Worm (Caenorhabditis elegans) whole organism, L4 larva: ENCODE data around the gene Y38C1AA.1.

Experiments used
- F37D6.2 ChIP-seq: sonication (generic microtip); optimal IDR thresholded peaks from 2 replicates; lab custom pipeline; 2016; ENCODE audit warnings: mild to moderate bottlenecking, missing genetic modification characterization, missing compliant biosample characterization
- F44E2.7 ChIP-seq: fragments of 200-800 bp; sonication (Bioruptor generic); IDR thresholded peaks from 2 replicates; pipeline ENCODE4 v2.1.2; 2022; ENCODE audit warnings: missing genetic modification characterization, missing compliant biosample characterization
- R02D3.7 ChIP-seq: fragments of 150-350 bp; sonication (generic microtip); optimal IDR thresholded peaks from 3 replicates; lab custom pipeline; 2014; ENCODE audit warnings: missing biosample characterization, missing genetic modification characterization
- T26A8.4 ChIP-seq: fragments of 200-800 bp; sonication (Bioruptor generic); IDR thresholded peaks from 2 replicates; pipeline ENCODE4 v1.3.6; 2022; ENCODE audit warnings: missing genetic modification characterization, missing compliant biosample characterization
- Y105C5A.15 ChIP-seq: fragments of 200-800 bp; sonication (Bioruptor generic); IDR thresholded peaks from 2 replicates; pipeline ENCODE4 v1.3.6; 2022; ENCODE audit warnings: missing genetic modification characterization, missing compliant biosample characterization
- Y75B8A.6 ChIP-seq: fragments of 200-800 bp; sonication (Bioruptor generic); IDR thresholded peaks from 2 replicates; pipeline ENCODE4 v1.3.6; 2022; ENCODE audit warnings: missing genetic modification reagents, missing genetic modification characterization, missing compliant biosample characterization
- aly-2 ChIP-seq: sonication (generic microtip); optimal IDR thresholded peaks from 2 replicates; lab custom pipeline; 2018; ENCODE audit warnings: missing biosample characterization, missing genetic modification characterization
- attf-4 ChIP-seq: sonication (generic microtip); optimal IDR thresholded peaks from 3 replicates; lab custom pipeline; 2017; ENCODE audit warnings: missing biosample characterization, missing genetic modification characterization
- ceh-28 ChIP-seq: fragments of 150-350 bp; optimal IDR thresholded peaks from 2 replicates; lab custom pipeline; 2014; ENCODE audit warnings: missing biosample characterization, missing genetic modification reagents, missing genetic modification characterization
- ceh-32 ChIP-seq: sonication (generic microtip); optimal IDR thresholded peaks from 2 replicates; lab custom pipeline; 2016; ENCODE audit warnings: mild to moderate bottlenecking, missing genetic modification characterization, missing compliant biosample characterization; ENCODE audit not compliant: poor library complexity
- ceh-44 ChIP-seq: fragments of 200-800 bp; sonication (Bioruptor generic); IDR thresholded peaks from 2 replicates; pipeline ENCODE4 v1.3.6; 2022; ENCODE audit warnings: missing genetic modification reagents, missing genetic modification characterization, missing compliant biosample characterization
- daf-12 ChIP-seq: fragments of 150-350 bp; optimal IDR thresholded peaks from 2 replicates; lab custom pipeline; 2014; ENCODE audit warnings: missing biosample characterization, missing genetic modification reagents, missing genetic modification characterization
- daf-8 ChIP-seq: fragments of 200-800 bp; sonication (Bioruptor generic); IDR thresholded peaks from 2 replicates; pipeline ENCODE4 v1.3.6; 2022; ENCODE audit warnings: missing genetic modification characterization, missing compliant biosample characterization
- dmd-6 ChIP-seq: fragments of 200-800 bp; sonication (Bioruptor generic); IDR thresholded peaks from 2 replicates; pipeline ENCODE4 v1.3.6; 2022; ENCODE audit warnings: missing genetic modification reagents, missing genetic modification characterization, missing compliant biosample characterization
- dmd-9 ChIP-seq: fragments of 200-800 bp; sonication (Bioruptor generic); IDR thresholded peaks from 2 replicates; pipeline ENCODE4 v1.3.6; 2022; ENCODE audit warnings: missing genetic modification reagents, missing genetic modification characterization, missing compliant biosample characterization
- duxl-1 ChIP-seq: sonication (generic microtip); optimal IDR thresholded peaks from 2 replicates; lab custom pipeline; 2016; ENCODE audit warnings: mild to moderate bottlenecking, missing genetic modification characterization, moderate library complexity, missing compliant biosample characterization; ENCODE audit not compliant: poor library complexity
- fkh-10 ChIP-seq: fragments of 150-350 bp; optimal IDR thresholded peaks from 2 replicates; lab custom pipeline; 2014; ENCODE audit warnings: missing biosample characterization, missing genetic modification reagents, missing genetic modification characterization
- hif-1 ChIP-seq, 2 experiments: sonication (generic microtip); optimal IDR thresholded peaks; 2 replicates each; lab custom pipeline; 2016 to 2017; ENCODE audit warnings: missing compliant biosample characterization in 2 of 2, missing genetic modification characterization in 2 of 2, missing genetic modification reagents in 2 of 2, missing genotype in 2 of 2, mild to moderate bottlenecking in 1 of 2
- hlh-11 ChIP-seq: fragments of 200-800 bp; sonication (Bioruptor generic); optimal IDR thresholded peaks from 2 replicates; lab custom pipeline; 2018; ENCODE audit warnings: mild to moderate bottlenecking, missing genetic modification characterization, missing compliant biosample characterization
- jun-1 ChIP-seq: fragments of 150-350 bp; optimal IDR thresholded peaks from 2 replicates; lab custom pipeline; 2014; ENCODE audit warnings: missing biosample characterization, missing genetic modification reagents, missing genetic modification characterization
- lin-13 ChIP-seq: fragments of 150-350 bp; optimal IDR thresholded peaks from 2 replicates; lab custom pipeline; 2014; ENCODE audit warnings: missing biosample characterization, missing genetic modification reagents, missing genetic modification characterization
- lin-15B ChIP-seq: fragments of 150-350 bp; sonication (generic microtip); optimal IDR thresholded peaks from 3 replicates; lab custom pipeline; 2014; ENCODE audit warnings: missing biosample characterization, missing genetic modification characterization
- lin-38 ChIP-seq: fragments of 200-800 bp; sonication (Bioruptor generic); IDR thresholded peaks from 2 replicates; pipeline ENCODE4 v1.3.6; 2022; ENCODE audit warnings: missing genetic modification reagents, missing genetic modification characterization, missing compliant biosample characterization
- lin-39 ChIP-seq: fragments of 150-350 bp; optimal IDR thresholded peaks from 2 replicates; lab custom pipeline; 2014; ENCODE audit warnings: missing biosample characterization, missing genetic modification reagents, missing genetic modification characterization
- madf-5 ChIP-seq, 2 experiments: fragments of 200-800 bp; sonication (Bioruptor generic); IDR thresholded peaks; 2 replicates each; pipeline ENCODE4 v1.3.6; 2022; ENCODE audit warnings: missing compliant biosample characterization in 2 of 2, missing genetic modification characterization in 2 of 2
- mdl-1 ChIP-seq, 2 experiments: fragments of 150-350 bp in 1 of 2; sonication (generic microtip) in 1 of 2; optimal IDR thresholded peaks; 2 replicates each; lab custom pipeline; 2014 to 2017; ENCODE audit warnings: missing biosample characterization in 2 of 2, missing genetic modification characterization in 2 of 2
- mes-2 ChIP-seq: sonication (generic microtip); optimal IDR thresholded peaks from 2 replicates; lab custom pipeline; 2016; ENCODE audit warnings: missing genotype, mild to moderate bottlenecking, missing genetic modification characterization, missing compliant biosample characterization; ENCODE audit not compliant: poor library complexity, severe bottlenecking
- nhr-10 ChIP-seq: fragments of 150-350 bp; optimal IDR thresholded peaks from 2 replicates; lab custom pipeline; 2014; ENCODE audit warnings: missing biosample characterization, missing genetic modification characterization
- nhr-25 ChIP-seq: sonication (generic microtip); optimal IDR thresholded peaks from 2 replicates; lab custom pipeline; 2017; ENCODE audit warnings: missing genetic modification characterization, mild to moderate bottlenecking, missing compliant biosample characterization, antibody characterized with exemption, moderate library complexity, borderline replicate concordance; ENCODE audit not compliant: insufficient read depth
- nhr-28 ChIP-seq: fragments of 150-350 bp; optimal IDR thresholded peaks from 2 replicates; lab custom pipeline; 2014; ENCODE audit warnings: missing biosample characterization, missing genetic modification characterization
- nhr-41 ChIP-seq: fragments of 200-800 bp; sonication (Bioruptor generic); IDR thresholded peaks from 2 replicates; pipeline ENCODE4 v1.3.6; 2022; ENCODE audit warnings: missing genetic modification reagents, missing genetic modification characterization, missing compliant biosample characterization
- nhr-48 ChIP-seq: sonication (generic microtip); optimal IDR thresholded peaks from 2 replicates; lab custom pipeline; 2016; ENCODE audit warnings: mild to moderate bottlenecking, missing genetic modification characterization, missing compliant biosample characterization
- nhr-77 ChIP-seq: fragments of 150-350 bp; optimal IDR thresholded peaks from 2 replicates; lab custom pipeline; 2014; ENCODE audit warnings: missing biosample characterization, missing genetic modification characterization
- pqm-1 ChIP-seq: sonication (generic microtip); optimal IDR thresholded peaks from 2 replicates; lab custom pipeline; 2017; ENCODE audit warnings: missing biosample characterization, missing genetic modification characterization
- rbr-2 ChIP-seq: sonication (generic microtip); optimal IDR thresholded peaks from 2 replicates; lab custom pipeline; 2016; ENCODE audit warnings: missing genotype, missing genetic modification characterization, missing compliant biosample characterization
- saeg-2 ChIP-seq: fragments of 200-800 bp; sonication (Bioruptor generic); IDR thresholded peaks from 2 replicates; pipeline ENCODE4 v1.3.6; 2022; ENCODE audit warnings: missing genetic modification reagents, missing genetic modification characterization, missing compliant biosample characterization
- sdz-12 ChIP-seq: fragments of 200-800 bp; sonication (Bioruptor generic); optimal IDR thresholded peaks from 2 replicates; lab custom pipeline; 2018; ENCODE audit warnings: mild to moderate bottlenecking, missing genetic modification characterization, missing compliant biosample characterization
- snpc-1.2 ChIP-seq: fragments of 200-800 bp; sonication (Bioruptor generic); IDR thresholded peaks from 2 replicates; pipeline ENCODE4 v1.3.6; 2022; ENCODE audit warnings: missing genetic modification reagents, missing genetic modification characterization, missing compliant biosample characterization
- snpc-4 ChIP-seq: fragments of 150-350 bp; optimal IDR thresholded peaks from 2 replicates; lab custom pipeline; 2014; ENCODE audit warnings: missing biosample characterization, missing genetic modification characterization
- spr-1 ChIP-seq: sonication (generic microtip); optimal IDR thresholded peaks from 2 replicates; lab custom pipeline; 2016; ENCODE audit warnings: mild to moderate bottlenecking, missing genetic modification characterization, missing compliant biosample characterization
- spr-3 ChIP-seq: fragments of 200-800 bp; sonication (Bioruptor generic); optimal IDR thresholded peaks from 2 replicates; lab custom pipeline; 2018; ENCODE audit warnings: mild to moderate bottlenecking, missing genetic modification characterization, missing compliant biosample characterization
- tag-97 ChIP-seq: fragments of 200-800 bp; sonication (Bioruptor generic); IDR thresholded peaks from 2 replicates; pipeline ENCODE4 v1.3.6; 2022; ENCODE audit warnings: missing genetic modification characterization, missing compliant biosample characterization
- tra-1 ChIP-seq: fragments of 200-800 bp; sonication (Bioruptor generic); IDR thresholded peaks from 2 replicates; pipeline ENCODE4 v1.3.6; 2022; ENCODE audit warnings: missing genetic modification reagents, missing genetic modification characterization, missing compliant biosample characterization
- unc-39 ChIP-seq: sonication (generic microtip); optimal IDR thresholded peaks from 2 replicates; lab custom pipeline; 2017; ENCODE audit warnings: missing biosample characterization, missing genetic modification characterization
- vab-7 ChIP-seq: fragments of 200-800 bp; sonication (Bioruptor generic); IDR thresholded peaks from 2 replicates; pipeline ENCODE4 v1.3.6; 2022; ENCODE audit warnings: missing genetic modification reagents, missing genetic modification characterization, missing compliant biosample characterization
- zag-1 ChIP-seq: fragments of 150-350 bp; optimal IDR thresholded peaks from 2 replicates; lab custom pipeline; 2014; ENCODE audit warnings: missing biosample characterization, missing genetic modification characterization
- zip-11 ChIP-seq: fragments of 200-800 bp; sonication (Bioruptor generic); IDR thresholded peaks from 2 replicates; pipeline ENCODE4 v1.3.6; 2022; ENCODE audit warnings: missing genetic modification characterization, missing compliant biosample characterization
- zip-2 ChIP-seq: fragments of 150-350 bp; optimal IDR thresholded peaks from 2 replicates; lab custom pipeline; 2014; ENCODE audit warnings: missing biosample characterization, missing genetic modification characterization

The Y38C1AA.1 gene

DNA sequence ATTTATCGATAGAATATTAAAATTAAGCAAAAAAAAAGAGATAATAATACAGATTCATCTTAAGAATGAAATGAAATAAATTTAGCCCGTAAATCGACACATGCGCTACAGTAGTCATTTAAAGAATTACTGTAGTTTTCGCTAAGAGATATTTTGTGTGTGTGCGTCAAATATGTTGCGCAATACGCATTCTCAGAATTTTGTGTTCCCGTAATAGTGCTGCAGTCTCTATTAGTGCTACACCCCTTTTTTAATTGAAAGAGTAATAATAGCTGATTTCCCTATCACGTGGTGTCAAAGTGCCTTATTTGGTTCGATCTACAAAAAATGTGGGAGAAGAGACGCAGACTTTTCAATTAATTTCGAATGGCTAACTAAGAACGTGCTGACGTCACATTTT is 36.3 kb downstream of the Y38C1AA.1 start:
- TF ChIP-seq ceh-44 (GFP tag; lab: Robert Waterston, UW) (no peak), nhr-48 (tag; lab: Kevin White, UChicago) (no peak), madf-5 (GFP tag; IDR thresholded peaks at IDR 0.05; lab: Robert Waterston, UW) (no peak), nhr-25 (no peak), attf-4 (tag; lab: Kevin White, UChicago) (no peak), lin-38 (GFP tag; lab: Robert Waterston, UW) (no peak), hif-1 (tag; optimal IDR thresholded peaks at IDR 0.05; lab: Kevin White, UChicago) (no peak), mes-2 (no peak), fkh-10 (GFP tag; lab: Kevin White, UChicago) (no peak), daf-8 (GFP tag; lab: Robert Waterston, UW) (no peak), rbr-2 (tag; lab: Kevin White, UChicago) (no peak), zip-2 (tag; lab: Kevin White, UChicago) (no peak), F44E2.7 (GFP tag; lab: Robert Waterston, UW) (no peak)

DNA sequence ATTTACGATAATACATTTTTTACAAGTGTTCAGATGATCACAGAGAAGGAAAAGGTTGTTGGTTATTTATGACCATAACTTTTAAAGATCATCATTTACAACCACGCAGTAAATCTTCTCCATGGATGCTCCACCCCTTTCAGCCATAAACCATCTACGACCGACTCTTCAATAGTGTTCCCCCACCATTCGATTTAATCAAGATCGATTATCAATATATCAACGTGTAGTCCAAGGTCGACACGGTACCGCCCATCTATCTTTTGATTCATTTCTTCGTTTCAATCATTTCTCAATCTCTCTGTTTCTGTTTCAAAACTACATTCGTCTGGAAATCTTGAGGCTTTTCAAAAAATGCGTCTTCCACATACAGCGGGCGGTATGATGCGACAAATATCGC is 36.9 kb downstream of the Y38C1AA.1 start, which contains the start of gene aass-1:
Gene aass-1 (plus strand): TSS at position 301 of the 400 bp plus-strand sequence.
- TF ChIP-seq R02D3.7 (peak; percentile 6), nhr-28 (tag; lab: Kevin White, UChicago) (peak; percentile 5), nhr-10 (tag; lab: Kevin White, UChicago) (no peak)
- TF ChIP-seq, all 104 proteins: peak for 2

DNA sequence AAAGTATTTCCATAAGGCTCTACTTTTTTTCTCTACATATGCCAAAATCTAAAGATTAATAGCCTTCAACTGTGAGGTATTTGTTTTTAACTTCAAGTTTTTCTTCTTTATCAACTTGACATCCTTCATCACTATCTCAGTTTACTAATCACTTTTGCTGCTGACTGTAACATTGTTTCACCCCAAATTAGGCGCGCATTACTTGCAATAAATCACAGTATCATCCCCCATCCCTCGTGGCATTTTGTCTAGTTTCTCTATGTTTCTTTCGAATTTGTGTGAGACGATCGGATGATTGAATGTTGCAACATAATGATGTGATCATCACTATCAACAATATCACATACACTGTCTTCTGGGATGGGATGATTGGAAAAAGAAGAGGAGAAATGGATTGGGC is 39.5 kb downstream of the Y38C1AA.1 start:
- TF ChIP-seq nhr-77 (tag; lab: Kevin White, UChicago) (no peak), unc-39 (tag; lab: Kevin White, UChicago) (no peak), snpc-1.2 (GFP tag; lab: Robert Waterston, UW) (no peak), nhr-25 (no peak), vab-7 (GFP tag; lab: Robert Waterston, UW) (no peak), spr-1 (tag; lab: Kevin White, UChicago) (no peak), daf-12 (tag; lab: Kevin White, UChicago) (no peak), sdz-12 (GFP tag; lab: Kevin White, UChicago) (no peak), spr-3 (GFP tag; lab: Kevin White, UChicago) (no peak), jun-1 (tag; lab: Kevin White, UChicago) (no peak), duxl-1 (tag; lab: Kevin White, UChicago) (no peak), Y105C5A.15 (no peak), lin-15B (tag; lab: Kevin White, UChicago) (no peak), mdl-1 (tag; optimal IDR thresholded peaks at IDR 0.05; lab: Kevin White, UChicago) (peak; percentile 69 to 95), hlh-11 (tag; lab: Kevin White, UChicago) (peak; percentile 66), zip-11 (GFP tag; lab: Robert Waterston, UW) (no peak), snpc-4 (tag; lab: Kevin White, UChicago) (no peak), pqm-1 (tag; lab: Kevin White, UChicago) (no peak), dmd-9 (no peak), tag-97 (GFP tag; lab: Robert Waterston, UW) (no peak), nhr-28 (tag; lab: Kevin White, UChicago) (peak; percentile 78), daf-8 (GFP tag; lab: Robert Waterston, UW) (no peak), dmd-6 (GFP tag; lab: Robert Waterston, UW) (peak; percentile 13; the same call in 1 of the 2 replicates), lin-39 (tag; lab: Kevin White, UChicago) (no peak), ceh-28 (tag; lab: Kevin White, UChicago) (no peak), Y75B8A.6 (GFP tag; lab: Robert Waterston, UW) (no peak), saeg-2 (GFP tag; lab: Robert Waterston, UW) (no peak), T26A8.4 (GFP tag; lab: Robert Waterston, UW) (no peak), tra-1 (GFP tag; lab: Robert Waterston, UW) (0 out of 2 replicates have a peak, but pooled peaks have one; percentile 47), aly-2 (tag; lab: Kevin White, UChicago) (no peak), lin-13 (GFP tag; lab: Kevin White, UChicago) (peak; percentile 2), zip-2 (tag; lab: Kevin White, UChicago) (no peak), nhr-41 (GFP tag; lab: Robert Waterston, UW) (no peak), ceh-32 (tag; lab: Kevin White, UChicago) (no peak), zag-1 (tag; lab: Kevin White, UChicago) (no peak), F37D6.2 (no peak)
